Worm (Caenorhabditis elegans): Measurements from ENCODE around the gene nhr-231.

nhr-231 gene

DNA sequence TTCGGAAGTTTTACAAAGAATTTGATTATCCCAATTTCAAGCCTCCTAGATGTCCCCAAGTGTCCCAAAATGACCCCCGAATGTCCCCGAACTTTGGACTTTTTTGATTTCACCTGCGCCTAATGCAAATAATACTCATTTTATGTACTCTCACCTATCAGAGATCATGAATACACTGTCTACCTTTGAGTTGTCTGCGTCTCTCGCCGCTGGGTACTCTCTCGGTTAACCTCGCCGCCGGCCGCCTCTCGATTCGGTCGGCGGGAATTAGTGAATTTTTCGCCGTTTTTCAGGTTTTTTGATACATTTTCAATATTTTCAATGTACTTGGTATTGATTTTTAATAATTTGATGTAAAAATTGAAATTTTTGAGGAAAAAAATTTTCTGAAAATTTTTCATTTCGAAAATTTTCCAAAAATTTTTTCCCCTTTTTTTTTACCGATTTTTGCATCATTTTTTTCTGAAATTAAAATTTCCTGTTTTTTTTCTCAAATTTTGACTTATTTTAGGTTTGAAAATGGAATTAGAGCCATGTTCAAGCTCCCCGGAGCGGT is 48.1 kb downstream of the nhr-231 start, which contains the start of gene nhr-65:
nhr-65 (plus strand) TSS at position 506 of the 556 bp plus-strand sequence.
- no peak for TF ChIP-seq syd-9 (tag; optimal IDR thresholded peaks at IDR 0.05)
- TF ChIP-seq fkh-6 (tag; optimal IDR thresholded peaks at IDR 0.05): no peak
- no peak for TF ChIP-seq ahr-1 (tag; optimal IDR thresholded peaks at IDR 0.05)
- no peak for TF ChIP-seq sox-2 (GFP tag; IDR thresholded peaks at IDR 0.05)
- no peak for TF ChIP-seq ceh-9 (tag; optimal IDR thresholded peaks at IDR 0.05)
- TF ChIP-seq nfya-1 (tag; optimal IDR thresholded peaks at IDR 0.05): peak; percentile 17
- no peak for TF ChIP-seq hlh-6 (tag; optimal IDR thresholded peaks at IDR 0.05)

DNA sequence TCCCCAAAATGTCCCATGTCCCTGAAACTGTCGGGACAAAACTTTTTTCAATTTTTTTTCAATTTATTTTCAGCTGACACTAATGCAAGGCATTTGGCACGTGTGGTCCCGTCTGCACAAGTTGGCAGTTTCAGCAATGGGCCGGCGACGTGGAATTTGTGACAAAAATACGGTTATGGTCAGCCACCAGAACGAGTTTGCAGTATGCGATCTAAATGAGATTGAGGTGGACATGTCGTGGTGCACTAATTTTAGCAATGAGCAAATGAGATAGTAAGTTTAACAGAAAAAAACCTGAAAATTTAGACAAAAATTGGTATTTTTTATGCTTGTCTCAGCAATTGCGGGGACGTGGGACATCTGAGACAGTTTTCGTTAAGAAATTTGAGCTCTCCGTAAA is 51.7 kb downstream of the nhr-231 start:
- TF ChIP-seq nhr-232 (tag; optimal IDR thresholded peaks at IDR 0.05) (no peak), pqm-1 (tag; optimal IDR thresholded peaks at IDR 0.05) (no peak), sdc-2 (tag; optimal IDR thresholded peaks at IDR 0.05) (no peak), ref-2 (tag; optimal IDR thresholded peaks at IDR 0.05) (no peak), gmeb-2 (tag; optimal IDR thresholded peaks at IDR 0.05) (no peak), ceh-34 (tag; optimal IDR thresholded peaks at IDR 0.05) (no peak), sox-2 (GFP tag; IDR thresholded peaks at IDR 0.05) (no peak), ceh-22 (tag; optimal IDR thresholded peaks at IDR 0.05) (no peak)

Measured in whole organism, late embryonic.